Worm (Caenorhabditis elegans) whole organism, late embryonic: Measurements from ENCODE around the gene F22B5.4.
A peak's percentile ranks its signal among the peaks of the same experiment; 100 is the strongest.

Experiments used
- C08G9.2 ChIP-seq: sonication (generic microtip); optimal IDR thresholded peaks from 2 replicates; lab custom pipeline; 2016; ENCODE audit warnings: mild to moderate bottlenecking, missing genetic modification characterization, moderate library complexity, missing compliant biosample characterization
- C38D4.7 ChIP-seq: fragments of 200-800 bp; sonication (Bioruptor generic); optimal IDR thresholded peaks from 2 replicates; lab custom pipeline; 2018; ENCODE audit warnings: mild to moderate bottlenecking, missing genetic modification characterization, moderate library complexity, missing compliant biosample characterization
- F13H6.1 ChIP-seq: sonication (generic microtip); optimal IDR thresholded peaks from 2 replicates; lab custom pipeline; 2016; ENCODE audit warnings: missing genetic modification characterization, missing compliant biosample characterization
- K02D7.2 ChIP-seq: sonication (generic microtip); optimal IDR thresholded peaks from 2 replicates; lab custom pipeline; 2017; ENCODE audit warnings: mild to moderate bottlenecking, missing genetic modification characterization, missing compliant biosample characterization
- K09A11.1 ChIP-seq: sonication (generic microtip); optimal IDR thresholded peaks from 2 replicates; lab custom pipeline; 2017; ENCODE audit warnings: antibody characterized with exemption, mild to moderate bottlenecking, missing genetic modification characterization, missing compliant biosample characterization; ENCODE audit not compliant: insufficient read depth
- Y22D7AL.16 ChIP-seq: sonication (generic microtip); optimal IDR thresholded peaks from 2 replicates; lab custom pipeline; 2016; ENCODE audit warnings: missing genetic modification characterization, missing compliant biosample characterization
- ahr-1 ChIP-seq: sonication (generic microtip); optimal IDR thresholded peaks from 2 replicates; lab custom pipeline; 2016; ENCODE audit warnings: missing genetic modification characterization, missing compliant biosample characterization
- ceh-14 ChIP-seq: sonication (generic microtip); optimal IDR thresholded peaks from 2 replicates; lab custom pipeline; 2016; ENCODE audit warnings: missing genotype, missing genetic modification characterization, missing compliant biosample characterization
- ceh-18 ChIP-seq: sonication (generic microtip); optimal IDR thresholded peaks from 2 replicates; lab custom pipeline; 2016; ENCODE audit warnings: missing genetic modification characterization, missing compliant biosample characterization
- ceh-22 ChIP-seq: sonication (generic microtip); optimal IDR thresholded peaks from 2 replicates; lab custom pipeline; 2017; ENCODE audit warnings: missing biosample characterization, missing genetic modification characterization
- ceh-6 ChIP-seq: fragments of 200-800 bp; sonication (Bioruptor generic); optimal IDR thresholded peaks from 2 replicates; lab custom pipeline; 2018; ENCODE audit warnings: mild to moderate bottlenecking, missing genetic modification characterization, missing compliant biosample characterization
- che-1 ChIP-seq: sonication (generic microtip); optimal IDR thresholded peaks from 2 replicates; lab custom pipeline; 2016; ENCODE audit warnings: mild to moderate bottlenecking, missing genetic modification characterization, missing compliant biosample characterization
- dve-1 ChIP-seq: sonication (generic microtip); optimal IDR thresholded peaks from 2 replicates; lab custom pipeline; 2017; ENCODE audit warnings: antibody characterized with exemption, mild to moderate bottlenecking, missing genetic modification characterization, missing compliant biosample characterization
- elt-2 ChIP-seq: sonication (generic microtip); optimal IDR thresholded peaks from 2 replicates; lab custom pipeline; 2016; ENCODE audit warnings: missing genetic modification reagents, missing genetic modification characterization, missing compliant biosample characterization
- elt-4 ChIP-seq: sonication (generic microtip); optimal IDR thresholded peaks from 2 replicates; lab custom pipeline; 2016; ENCODE audit warnings: missing genetic modification characterization, missing compliant biosample characterization
- ets-4 ChIP-seq: sonication (generic microtip); optimal IDR thresholded peaks from 2 replicates; lab custom pipeline; 2016; ENCODE audit warnings: missing genetic modification characterization, missing compliant biosample characterization
- fax-1 ChIP-seq: sonication (generic microtip); optimal IDR thresholded peaks from 2 replicates; lab custom pipeline; 2016; ENCODE audit warnings: missing genotype, missing genetic modification characterization, missing compliant biosample characterization
- fkh-10 ChIP-seq: fragments of 150-350 bp; optimal IDR thresholded peaks from 2 replicates; lab custom pipeline; 2014; ENCODE audit warnings: missing biosample characterization, missing genetic modification reagents, missing genetic modification characterization
- hlh-13 ChIP-seq: fragments of 200-800 bp; sonication (Bioruptor generic); optimal IDR thresholded peaks from 2 replicates; lab custom pipeline; 2018; ENCODE audit warnings: mild to moderate bottlenecking, missing genetic modification characterization, missing compliant biosample characterization
- hlh-30 ChIP-seq: sonication (generic microtip); optimal IDR thresholded peaks from 2 replicates; lab custom pipeline; 2017; ENCODE audit warnings: antibody characterized with exemption, missing genetic modification characterization, missing compliant biosample characterization; ENCODE audit not compliant: insufficient read depth
- hlh-6 ChIP-seq: sonication (generic microtip); optimal IDR thresholded peaks from 2 replicates; lab custom pipeline; 2016; ENCODE audit warnings: missing genotype, missing genetic modification characterization, missing compliant biosample characterization
- hlh-8 ChIP-seq: sonication (generic microtip); optimal IDR thresholded peaks from 2 replicates; lab custom pipeline; 2016; ENCODE audit warnings: missing genotype, missing genetic modification characterization, missing compliant biosample characterization
- lin-11 ChIP-seq: fragments of 200-800 bp; sonication (Bioruptor generic); optimal IDR thresholded peaks from 2 replicates; lab custom pipeline; 2018; ENCODE audit warnings: mild to moderate bottlenecking, missing genetic modification characterization, missing compliant biosample characterization
- madf-2 ChIP-seq: sonication (generic microtip); optimal IDR thresholded peaks from 2 replicates; lab custom pipeline; 2017; ENCODE audit warnings: missing genetic modification characterization, missing compliant biosample characterization
- mec-3 ChIP-seq: sonication (generic microtip); optimal IDR thresholded peaks from 2 replicates; lab custom pipeline; 2016; ENCODE audit warnings: borderline replicate concordance, missing genetic modification characterization, missing compliant biosample characterization
- nfya-1 ChIP-seq: sonication (generic microtip); optimal IDR thresholded peaks from 2 replicates; lab custom pipeline; 2017; ENCODE audit warnings: missing genetic modification characterization, mild to moderate bottlenecking, missing compliant biosample characterization, antibody characterized with exemption, moderate library complexity
- nhr-11 ChIP-seq: fragments of 150-350 bp; optimal IDR thresholded peaks from 2 replicates; lab custom pipeline; 2014; ENCODE audit warnings: missing biosample characterization, missing genetic modification characterization
- nhr-232 ChIP-seq: sonication (generic microtip); optimal IDR thresholded peaks from 2 replicates; lab custom pipeline; 2016; ENCODE audit warnings: missing genetic modification characterization, missing compliant biosample characterization
- npax-4 ChIP-seq: sonication (generic microtip); optimal IDR thresholded peaks from 2 replicates; lab custom pipeline; 2016; ENCODE audit warnings: missing genetic modification characterization, missing compliant biosample characterization
- pax-1 ChIP-seq: fragments of 150-350 bp; optimal IDR thresholded peaks from 2 replicates; lab custom pipeline; 2014; ENCODE audit warnings: missing biosample characterization, missing genetic modification characterization
- pha-2 ChIP-seq: sonication (generic microtip); optimal IDR thresholded peaks from 2 replicates; lab custom pipeline; 2017; ENCODE audit warnings: mild to moderate bottlenecking, missing genetic modification characterization, missing compliant biosample characterization
- pha-4 ChIP-seq: fragments of 150-350 bp; optimal IDR thresholded peaks from 2 replicates; lab custom pipeline; 2018; ENCODE audit warnings: missing biosample characterization, missing genetic modification reagents, missing genetic modification characterization
- rnt-1 ChIP-seq: sonication (generic microtip); optimal IDR thresholded peaks from 2 replicates; lab custom pipeline; 2016; ENCODE audit warnings: missing genetic modification characterization, missing compliant biosample characterization
- syd-9 ChIP-seq: sonication (generic microtip); optimal IDR thresholded peaks from 2 replicates; lab custom pipeline; 2016; ENCODE audit warnings: mild to moderate bottlenecking, missing genetic modification characterization, moderate library complexity, missing compliant biosample characterization
- tbx-7 ChIP-seq: sonication (generic microtip); optimal IDR thresholded peaks from 2 replicates; lab custom pipeline; 2016; ENCODE audit warnings: missing genotype, missing genetic modification characterization, missing compliant biosample characterization
- ttx-3 ChIP-seq: sonication (generic microtip); optimal IDR thresholded peaks from 2 replicates; lab custom pipeline; 2016; ENCODE audit warnings: missing genetic modification reagents, missing genetic modification characterization, missing compliant biosample characterization
- unc-3 ChIP-seq, 2 experiments: fragments of 200-800 bp in 1 of 2; sonication (Bioruptor generic) in 1 of 2; sonication (generic microtip) in 1 of 2; conservative IDR thresholded peaks in 1 of 2; optimal IDR thresholded peaks in 1 of 2; 2 replicates each; pipeline versions ENCODE4 v1.3.6 to Lab custom; 2016 to 2022; ENCODE audit warnings: missing compliant biosample characterization in 2 of 2, missing genetic modification characterization in 2 of 2, missing genetic modification reagents in 1 of 2
- unc-42 ChIP-seq: sonication (generic microtip); optimal IDR thresholded peaks from 2 replicates; lab custom pipeline; 2016; ENCODE audit warnings: missing genotype, missing genetic modification characterization, missing compliant biosample characterization
- unc-55 ChIP-seq: sonication (generic microtip); optimal IDR thresholded peaks from 2 replicates; lab custom pipeline; 2017; ENCODE audit warnings: missing biosample characterization, missing genetic modification reagents, missing genetic modification characterization
- unc-86 ChIP-seq: sonication (generic microtip); optimal IDR thresholded peaks from 2 replicates; lab custom pipeline; 2016; ENCODE audit warnings: missing genetic modification characterization, missing compliant biosample characterization
- zip-5 ChIP-seq: sonication (generic microtip); optimal IDR thresholded peaks from 2 replicates; lab custom pipeline; 2016; ENCODE audit warnings: missing genetic modification characterization, missing compliant biosample characterization
- ztf-16 ChIP-seq: sonication (generic microtip); optimal IDR thresholded peaks from 2 replicates; lab custom pipeline; 2017; ENCODE audit warnings: missing genetic modification characterization, missing compliant biosample characterization

Gene F22B5.4

ce11 chrII:8475306-8475822 lies 25.9 kb downstream of the F22B5.4 start, which contains the start of the genes M05D6.1 and M05D6.3:
Gene M05D6.1 (minus strand): TSS chrII:8475406.
Gene M05D6.3 (plus strand): TSS chrII:8475772.
- TF ChIP-seq C08G9.2 (tag; lab: Kevin White, UChicago) (no peak), ets-4 (tag; lab: Kevin White, UChicago) (no peak), K09A11.1 (no peak), ceh-6 (GFP tag; lab: Kevin White, UChicago) (no peak), hlh-30 (no peak), syd-9 (tag; lab: Kevin White, UChicago) (no peak), ztf-16 (tag; lab: Kevin White, UChicago) (no peak), nfya-1 (no peak), ceh-14 (tag; lab: Kevin White, UChicago) (no peak), unc-42 (tag; lab: Kevin White, UChicago) (no peak), F13H6.1 (tag; lab: Kevin White, UChicago) (no peak), zip-5 (no peak)

ce11 chrII:8479337-8479736 lies 29.8 kb downstream of the F22B5.4 start:
- no peak for TF ChIP-seq mec-3
- TF ChIP-seq ttx-3 (tag; lab: Kevin White, UChicago): no peak
- TF ChIP-seq npax-4 (tag; lab: Kevin White, UChicago): no peak
- no peak for TF ChIP-seq unc-86 (tag; lab: Kevin White, UChicago)
- no peak for TF ChIP-seq lin-11 (tag; lab: Kevin White, UChicago)

ce11 chrII:8480166-8480565 lies 30.7 kb downstream of the F22B5.4 start, which contains the start of gene lact-4:
Gene lact-4 (minus strand): TSS chrII:8480478.
- no peak for TF ChIP-seq nhr-232 (tag; lab: Kevin White, UChicago)
- no peak for TF ChIP-seq madf-2
- no peak for TF ChIP-seq nhr-11 (tag; lab: Kevin White, UChicago)
- no peak for TF ChIP-seq C38D4.7 (GFP tag; lab: Kevin White, UChicago)
- no peak for TF ChIP-seq unc-42 (tag; lab: Kevin White, UChicago)
- TF ChIP-seq, all 69 proteins: peak for 0

- no peak for TF ChIP-seq K02D7.2 (tag; lab: Kevin White, UChicago)
- TF ChIP-seq fax-1 (tag; lab: Kevin White, UChicago): no peak
- no peak for TF ChIP-seq dve-1
- no peak for TF ChIP-seq nfya-1
- no peak for TF ChIP-seq hlh-8 (tag; lab: Kevin White, UChicago)
- no peak for TF ChIP-seq Y22D7AL.16 (tag; lab: Kevin White, UChicago)
- no peak for TF ChIP-seq pha-2 (tag; lab: Kevin White, UChicago)
- TF ChIP-seq fkh-10: no peak
- no peak for TF ChIP-seq F13H6.1 (tag; lab: Kevin White, UChicago)
- TF ChIP-seq tbx-7 (tag; lab: Kevin White, UChicago): no peak
- no peak for TF ChIP-seq nhr-232 (tag; lab: Kevin White, UChicago)
- no peak for TF ChIP-seq pha-4 (tag; lab: Kevin White, UChicago)
- no peak for TF ChIP-seq C38D4.7 (GFP tag; lab: Kevin White, UChicago)
- no peak for TF ChIP-seq madf-2
- no peak for TF ChIP-seq ceh-18 (tag; lab: Kevin White, UChicago)
- TF ChIP-seq unc-3 (GFP tag; conservative IDR thresholded peaks at IDR 0.05; lab: Robert Waterston, UW): no peak
- no peak for TF ChIP-seq unc-3 (tag; optimal IDR thresholded peaks at IDR 0.05; lab: Kevin White, UChicago)
- no peak for TF ChIP-seq ceh-6 (GFP tag; lab: Kevin White, UChicago)
- TF ChIP-seq ceh-22: no peak
- TF ChIP-seq ttx-3 (tag; lab: Kevin White, UChicago): no peak
- no peak for TF ChIP-seq che-1
- no peak for TF ChIP-seq elt-4 (tag; lab: Kevin White, UChicago)
- TF ChIP-seq rnt-1 (tag; lab: Kevin White, UChicago): peak; percentile 11
- TF ChIP-seq hlh-6 (tag; lab: Kevin White, UChicago): no peak
- TF ChIP-seq hlh-13: no peak
- peak; percentile 30 for TF ChIP-seq unc-55 (GFP tag; lab: Kevin White, UChicago)
- TF ChIP-seq K09A11.1: no peak
- TF ChIP-seq pax-1 (tag; lab: Kevin White, UChicago): peak; percentile 74
- no peak for TF ChIP-seq ahr-1 (tag; lab: Kevin White, UChicago)
- TF ChIP-seq elt-2 (tag; lab: Kevin White, UChicago): peak; percentile 21
Measured at ce11 chrII:8481033-8481708, 31.7 kb downstream of the F22B5.4 start.
